Worm (Caenorhabditis elegans): ENCODE measurements around the gene M106.3.

- no peak for TF ChIP-seq zag-1 (tag; optimal IDR thresholded peaks at IDR 0.05)
- TF ChIP-seq snpc-4 (tag; optimal IDR thresholded peaks at IDR 0.05): no peak
- TF ChIP-seq egl-27 (tag; optimal IDR thresholded peaks at IDR 0.05): no peak
- TF ChIP-seq ama-1 (optimal IDR thresholded peaks at IDR 0.05): no peak
- TF ChIP-seq nhr-237 (tag; optimal IDR thresholded peaks at IDR 0.05): no peak
- no peak for TF ChIP-seq ztf-11 (tag; optimal IDR thresholded peaks at IDR 0.05)
- TF ChIP-seq aly-2 (tag; optimal IDR thresholded peaks at IDR 0.05): no peak
- no peak for TF ChIP-seq mdl-1 (tag; optimal IDR thresholded peaks at IDR 0.05)
These were observed 40.0 kb downstream of the M106.3 start, which contains the start of gene ech-4 for ce11 chrII:10820679-10821078.
